Worm (Caenorhabditis elegans) whole organism, L4/young adult: ENCODE results near the gene F40G12.10.
"Not testable (repeated sequence)": the region's sequence is repeated elsewhere in the genome, so short reads cannot be mapped to it uniquely, and the experiment has no call there.

ENCODE experiments used
- W03F9.2 ChIP-seq: fragments of 150-350 bp; optimal IDR thresholded peaks from 2 replicates; lab custom pipeline; 2014; ENCODE audit warnings: missing biosample characterization, missing genetic modification characterization
- dao-5 ChIP-seq: sonication (generic microtip); optimal IDR thresholded peaks from 2 replicates; lab custom pipeline; 2016; ENCODE audit warnings: missing genotype, missing genetic modification characterization, moderate library complexity, missing compliant biosample characterization
- him-1 ChIP-seq: sonication (generic microtip); optimal IDR thresholded peaks from 2 replicates; lab custom pipeline; 2016; ENCODE audit warnings: missing genotype, missing genetic modification reagents, missing genetic modification characterization, missing compliant biosample characterization

ce11 chrV:14308164-14308563 is 24.8 kb downstream of the F40G12.10 start, which contains the start of gene spig-5:
- TF ChIP-seq him-1 (tag; lab: Kevin White, UChicago); dao-5 (tag; lab: Kevin White, UChicago); W03F9.2: not testable (repeated sequence)
